Fruit fly (Drosophila melanogaster) whole organism, prepupa: Measurements from ENCODE around the gene stac.
A peak's percentile ranks its signal among the peaks of the same experiment; 100 is the strongest.

Experiments
- Blimp-1 ChIP-seq: fragments of 200-800 bp; sonication (Bioruptor generic); optimal IDR thresholded peaks from 3 replicates; lab custom pipeline; 2017; ENCODE audit warnings: missing biosample characterization, missing genetic modification characterization, mild to moderate bottlenecking, moderate library complexity, missing genetic modification reagents
- CG11294 ChIP-seq: fragments of 200-800 bp; sonication (Bioruptor generic); IDR thresholded peaks from 2 replicates; pipeline ENCODE4 v1.3.6; 2022; ENCODE audit warnings: missing biosample characterization, missing genetic modification characterization
- CG11762 ChIP-seq: fragments of 200-800 bp; sonication (Bioruptor generic); optimal IDR thresholded peaks from 3 replicates; lab custom pipeline; 2016; ENCODE audit warnings: missing biosample characterization, missing genetic modification characterization; ENCODE audit not compliant: insufficient read depth
- CG15336 ChIP-seq: fragments of 200-800 bp; sonication (Bioruptor generic); IDR thresholded peaks from 2 replicates; pipeline ENCODE4 v1.3.6; 2022; ENCODE audit warnings: missing biosample characterization, missing genetic modification characterization
- CG1621 ChIP-seq: fragments of 200-800 bp; sonication (Bioruptor generic); optimal IDR thresholded peaks from 3 replicates; lab custom pipeline; 2018; ENCODE audit warnings: missing biosample characterization, mild to moderate bottlenecking, missing genetic modification characterization
- CG16779 ChIP-seq: fragments of 200-800 bp; sonication (Bioruptor generic); optimal IDR thresholded peaks from 3 replicates; lab custom pipeline; 2017; ENCODE audit warnings: missing biosample characterization, mild to moderate bottlenecking, missing genetic modification characterization
- CG31627 ChIP-seq: fragments of 200-800 bp; sonication (Bioruptor generic); optimal IDR thresholded peaks from 3 replicates; lab custom pipeline; 2016; ENCODE audit warnings: missing biosample characterization, missing genetic modification characterization
- CG32006 ChIP-seq: fragments of 200-800 bp; sonication (Bioruptor generic); optimal IDR thresholded peaks from 3 replicates; lab custom pipeline; 2017; ENCODE audit warnings: missing biosample characterization, mild to moderate bottlenecking, missing genetic modification characterization
- CG34406 ChIP-seq: fragments of 200-800 bp; sonication (Bioruptor generic); optimal IDR thresholded peaks from 3 replicates; lab custom pipeline; 2016; ENCODE audit warnings: missing biosample characterization, missing genetic modification characterization
- CG3919 ChIP-seq: fragments of 200-800 bp; sonication (Bioruptor generic); optimal IDR thresholded peaks from 3 replicates; lab custom pipeline; 2016; ENCODE audit warnings: missing biosample characterization, missing genetic modification characterization
- CG6163 ChIP-seq: fragments of 200-800 bp; sonication (Bioruptor generic); IDR thresholded peaks from 3 replicates; pipeline ENCODE4 v1.3.6; 2022; ENCODE audit warnings: missing biosample characterization, missing genetic modification characterization
- CG6276 ChIP-seq: fragments of 200-800 bp; sonication (Bioruptor generic); optimal IDR thresholded peaks from 2 replicates; lab custom pipeline; 2017; ENCODE audit warnings: missing biosample characterization, mild to moderate bottlenecking, missing genetic modification characterization
- CG6854 ChIP-seq: fragments of 200-800 bp; sonication (Bioruptor generic); optimal IDR thresholded peaks from 2 replicates; lab custom pipeline; 2017; ENCODE audit warnings: missing biosample characterization, mild to moderate bottlenecking, missing genetic modification characterization
- CG7368 ChIP-seq: fragments of 200-800 bp; sonication (Bioruptor generic); optimal IDR thresholded peaks from 3 replicates; lab custom pipeline; 2016; ENCODE audit warnings: missing biosample characterization, missing genetic modification characterization
- CG8119 ChIP-seq: fragments of 200-800 bp; sonication (Bioruptor generic); IDR thresholded peaks from 3 replicates; pipeline ENCODE4 v1.3.6; 2022; ENCODE audit warnings: missing biosample characterization, missing genetic modification characterization
- CG8319 ChIP-seq: fragments of 200-800 bp; sonication (Bioruptor generic); optimal IDR thresholded peaks from 3 replicates; lab custom pipeline; 2016; ENCODE audit warnings: missing biosample characterization, missing genetic modification characterization
- Eip75B ChIP-seq: fragments of 200-800 bp; sonication (Bioruptor generic); optimal IDR thresholded peaks from 3 replicates; lab custom pipeline; 2016; ENCODE audit warnings: missing biosample characterization, missing genetic modification characterization
- Eip93F ChIP-seq: fragments of 200-800 bp; sonication (Bioruptor generic); optimal IDR thresholded peaks from 2 replicates; lab custom pipeline; 2016; ENCODE audit warnings: missing biosample characterization, mild to moderate bottlenecking, missing genetic modification characterization
- Hr38 ChIP-seq: sonication (Bioruptor generic); optimal IDR thresholded peaks from 2 replicates; lab custom pipeline; 2016; ENCODE audit warnings: missing biosample characterization, missing genetic modification characterization
- Hr39 ChIP-seq: fragments of 200-800 bp; sonication (Bioruptor generic); optimal IDR thresholded peaks from 2 replicates; lab custom pipeline; 2016; ENCODE audit warnings: missing biosample characterization, missing genetic modification characterization
- Met ChIP-seq: fragments of 200-800 bp; sonication (Bioruptor generic); optimal IDR thresholded peaks from 3 replicates; lab custom pipeline; 2016; ENCODE audit warnings: missing biosample characterization, missing genetic modification characterization
- OdsH ChIP-seq: fragments of 200-800 bp; sonication (Bioruptor generic); optimal IDR thresholded peaks from 3 replicates; lab custom pipeline; 2016; ENCODE audit warnings: missing biosample characterization, missing genetic modification characterization
- Sox14 ChIP-seq: fragments of 200-800 bp; sonication (Bioruptor generic); optimal IDR thresholded peaks from 3 replicates; lab custom pipeline; 2016; ENCODE audit warnings: missing biosample characterization, missing genetic modification characterization
- cyc ChIP-seq: fragments of 200-800 bp; sonication (Bioruptor generic); optimal IDR thresholded peaks from 3 replicates; lab custom pipeline; 2016; ENCODE audit warnings: missing biosample characterization, missing genetic modification characterization
- eg ChIP-seq: fragments of 200-800 bp; sonication (Bioruptor generic); IDR thresholded peaks from 3 replicates; pipeline ENCODE4 v1.3.6; 2022; ENCODE audit warnings: missing biosample characterization, missing genetic modification characterization
- fd59A ChIP-seq: fragments of 200-800 bp; sonication (Bioruptor generic); optimal IDR thresholded peaks from 2 replicates; lab custom pipeline; 2017; ENCODE audit warnings: missing biosample characterization, mild to moderate bottlenecking, missing genetic modification characterization, missing genetic modification reagents
- fd85E ChIP-seq: fragments of 200-800 bp; sonication (Bioruptor generic); optimal IDR thresholded peaks from 3 replicates; lab custom pipeline; 2016; ENCODE audit warnings: missing biosample characterization, missing genetic modification characterization
- net ChIP-seq: fragments of 200-800 bp; sonication (Bioruptor generic); optimal IDR thresholded peaks from 3 replicates; lab custom pipeline; 2016; ENCODE audit warnings: missing biosample characterization, missing genetic modification characterization
- pdm3 ChIP-seq: fragments of 200-800 bp; sonication (Bioruptor generic); optimal IDR thresholded peaks from 3 replicates; lab custom pipeline; 2016; ENCODE audit warnings: missing biosample characterization, missing genetic modification characterization
- ss ChIP-seq, 2 experiments: fragments of 200-800 bp; sonication (Bioruptor generic); optimal IDR thresholded peaks; 2 replicates in 1 of 2; 3 replicates in 1 of 2; lab custom pipeline; 2017 to 2018; ENCODE audit warnings: mild to moderate bottlenecking in 2 of 2, missing biosample characterization in 2 of 2, missing genetic modification characterization in 2 of 2, moderate library complexity in 1 of 2
- svp ChIP-seq: fragments of 200-800 bp; sonication (Bioruptor generic); peaks from one replicate; lab custom pipeline; 2016; ENCODE audit warnings: missing biosample characterization, missing genetic modification characterization
- vri ChIP-seq: fragments of 200-800 bp; sonication (Bioruptor generic); optimal IDR thresholded peaks from 3 replicates; lab custom pipeline; 2016; ENCODE audit warnings: missing biosample characterization, mild to moderate bottlenecking, missing genetic modification characterization

Gene stac

dm6 chr3R:25082348-25082747 lies 26.3 kb downstream of the stac start, which contains the start of gene fd96Ca:
Gene fd96Ca (plus strand): TSS chr3R:25082684.
- TF ChIP-seq CG6163 (no peak), CG1621 (peak; percentile 3), CG6854 (GFP tag; lab: Kevin White, UChicago) (no peak)

dm6 chr3R:25094639-25095038 lies 38.6 kb downstream of the stac start, which contains the start of gene fd96Cb:
Gene fd96Cb (plus strand): TSS chr3R:25095012.
- TF ChIP-seq ss (GFP tag; optimal IDR thresholded peaks at IDR 0.05; lab: Kevin White, UChicago) (peak in 1 of 2 experiments; percentile 32), CG8319 (GFP tag; lab: Kevin White, UChicago) (no peak), CG1621 (peak; percentile 87)
- TF ChIP-seq, all 60 proteins: peak for 2

- peak; percentile 79 for TF ChIP-seq Sox14
- TF ChIP-seq net (GFP tag; lab: Kevin White, UChicago): no peak
- TF ChIP-seq eg (GFP tag; lab: Robert Waterston, UW): no peak
- no peak for TF ChIP-seq Eip75B (GFP tag; lab: Kevin White, UChicago)
- TF ChIP-seq CG15336 (GFP tag; lab: Robert Waterston, UW): no peak
These were observed 41.4 kb downstream of the stac start, which contains the start of the genes CG33095 and CG33096 for dm6 chr3R:25097486-25097885. Gene CG33095 (plus strand): TSS chr3R:25097672. Gene CG33096 (plus strand): TSS chr3R:25097672.

dm6 chr3R:25102253-25102652 lies 46.2 kb downstream of the stac start, which contains the start of gene CG45095:
Gene CG45095 (plus strand): TSS chr3R:25102553.
- peak; percentile 57 for TF ChIP-seq vri
- no peak for TF ChIP-seq pdm3 (GFP tag; lab: Kevin White, UChicago)

dm6 chr3R:25108932-25109331 lies 52.8 kb downstream of the stac start, which contains the start of gene CG34027:
Gene CG34027 (minus strand): TSS chr3R:25109032.
- no peak for TF ChIP-seq fd59A (GFP tag; lab: Kevin White, UChicago)
- no peak for TF ChIP-seq Met (GFP tag; lab: Kevin White, UChicago)
- no peak for TF ChIP-seq CG11762 (GFP tag; lab: Kevin White, UChicago)
- TF ChIP-seq CG32006 (GFP tag; lab: Kevin White, UChicago): no peak
- no peak for TF ChIP-seq net (GFP tag; lab: Kevin White, UChicago)
- TF ChIP-seq CG11294 (GFP tag; lab: Robert Waterston, UW): no peak
- TF ChIP-seq CG6163: no peak
- no peak for TF ChIP-seq OdsH (GFP tag; lab: Kevin White, UChicago)

dm6 chr3R:25112466-25112939 lies 56.4 kb downstream of the stac start, which contains the start of gene Nepl16:
Gene Nepl16 (minus strand): TSS chr3R:25112516.
- TF ChIP-seq CG3919: no peak
- no peak for TF ChIP-seq CG34406 (GFP tag; lab: Kevin White, UChicago)
- TF ChIP-seq CG6276 (GFP tag; lab: Kevin White, UChicago): no peak
- no peak for TF ChIP-seq CG16779
- no peak for TF ChIP-seq cyc (GFP tag; lab: Kevin White, UChicago)
- TF ChIP-seq CG31627 (GFP tag; lab: Kevin White, UChicago): no peak
- no peak for TF ChIP-seq CG11762 (GFP tag; lab: Kevin White, UChicago)
- TF ChIP-seq net (GFP tag; lab: Kevin White, UChicago): no peak
- no peak for TF ChIP-seq Met (GFP tag; lab: Kevin White, UChicago)
- TF ChIP-seq Eip93F (GFP tag; lab: Kevin White, UChicago): no peak
- TF ChIP-seq CG7368 (GFP tag; lab: Kevin White, UChicago): no peak
- no peak for TF ChIP-seq CG8119 (GFP tag; lab: Robert Waterston, UW)
- no peak for TF ChIP-seq svp (GFP tag; lab: Kevin White, UChicago)
- no peak for TF ChIP-seq Blimp-1 (GFP tag; lab: Kevin White, UChicago)
- no peak for TF ChIP-seq OdsH (GFP tag; lab: Kevin White, UChicago)
- no peak for TF ChIP-seq eg (GFP tag; lab: Robert Waterston, UW)
- no peak for TF ChIP-seq Hr38 (GFP tag; lab: Kevin White, UChicago)
- no peak for TF ChIP-seq fd85E
- TF ChIP-seq Hr39: no peak
- TF ChIP-seq, all 60 proteins: peak for 0
